Worm (Caenorhabditis elegans) whole organism, L1 larva: ENCODE results near the gene D1005.2.

Experiments used
- C04F5.9 ChIP-seq: sonication (generic microtip); optimal IDR thresholded peaks from 2 replicates; lab custom pipeline; 2016; ENCODE audit warnings: missing genetic modification characterization, missing compliant biosample characterization
- C16A3.4 ChIP-seq: fragments of 150-350 bp; optimal IDR thresholded peaks from 2 replicates; lab custom pipeline; 2014; ENCODE audit warnings: missing biosample characterization, missing genetic modification characterization
- C34B4.2 ChIP-seq: sonication (generic microtip); optimal IDR thresholded peaks from 2 replicates; lab custom pipeline; 2017; ENCODE audit warnings: mild to moderate bottlenecking, missing genetic modification characterization, missing compliant biosample characterization
- Y116A8C.19 ChIP-seq: sonication (generic microtip); optimal IDR thresholded peaks from 2 replicates; lab custom pipeline; 2016; ENCODE audit warnings: missing compliant biosample characterization, missing genetic modification characterization, borderline replicate concordance
- alr-1 ChIP-seq: fragments of 200-800 bp; sonication (Bioruptor generic); optimal IDR thresholded peaks from 2 replicates; lab custom pipeline; 2018; ENCODE audit warnings: borderline replicate concordance, mild to moderate bottlenecking, missing genetic modification characterization, missing compliant biosample characterization
- aly-2 ChIP-seq: fragments of 150-350 bp; optimal IDR thresholded peaks from 2 replicates; lab custom pipeline; 2014; ENCODE audit warnings: missing biosample characterization, missing genetic modification characterization
- blmp-1 ChIP-seq: fragments of 150-350 bp; optimal IDR thresholded peaks from 2 replicates; lab custom pipeline; 2014; ENCODE audit warnings: missing biosample characterization, missing genetic modification characterization
- ceh-63 ChIP-seq: fragments of 200-800 bp; sonication (Bioruptor generic); optimal IDR thresholded peaks from 2 replicates; lab custom pipeline; 2018; ENCODE audit warnings: mild to moderate bottlenecking, missing genetic modification characterization, missing compliant biosample characterization
- ceh-90 ChIP-seq: sonication (generic microtip); optimal IDR thresholded peaks from 2 replicates; lab custom pipeline; 2016; ENCODE audit warnings: missing genetic modification characterization, missing compliant biosample characterization
- ces-1 ChIP-seq: fragments of 150-350 bp; optimal IDR thresholded peaks from 2 replicates; lab custom pipeline; 2014; ENCODE audit warnings: missing biosample characterization, missing genetic modification reagents, missing genetic modification characterization
- dpl-1 ChIP-seq, 3 experiments: fragments of 150-350 bp in 2 of 3; sonication (generic microtip) in 1 of 3; optimal IDR thresholded peaks; 2 replicates each; lab custom pipeline; 2014 to 2017; ENCODE audit warnings: missing biosample characterization in 3 of 3, missing genetic modification characterization in 3 of 3, missing genetic modification reagents in 3 of 3
- dsc-1 ChIP-seq: sonication (generic microtip); optimal IDR thresholded peaks from 2 replicates; lab custom pipeline; 2016; ENCODE audit warnings: mild to moderate bottlenecking, missing genetic modification characterization, missing compliant biosample characterization
- efl-1 ChIP-seq, 4 experiments: fragments of 150-350 bp; optimal IDR thresholded peaks in 3 of 4; peaks in 1 of 4; 1 replicate in 1 of 4; 2 replicates in 3 of 4; lab custom pipeline; 2014; ENCODE audit warnings: missing biosample characterization in 2 of 4, missing genetic modification characterization in 2 of 4, missing genetic modification reagents in 2 of 4
- efl-3 ChIP-seq: fragments of 200-800 bp; sonication (Bioruptor generic); optimal IDR thresholded peaks from 2 replicates; lab custom pipeline; 2018; ENCODE audit warnings: mild to moderate bottlenecking, missing genetic modification characterization, missing compliant biosample characterization
- egl-13 ChIP-seq: sonication (generic microtip); optimal IDR thresholded peaks from 2 replicates; lab custom pipeline; 2016; ENCODE audit warnings: missing genotype, missing genetic modification reagents, missing genetic modification characterization, missing compliant biosample characterization
- fkh-10 ChIP-seq: sonication (generic microtip); optimal IDR thresholded peaks from 2 replicates; lab custom pipeline; 2017; ENCODE audit warnings: missing biosample characterization, missing genetic modification reagents, missing genetic modification characterization
- fos-1 ChIP-seq: fragments of 150-350 bp; optimal IDR thresholded peaks from 2 replicates; lab custom pipeline; 2014; ENCODE audit warnings: missing biosample characterization, missing genetic modification characterization
- hlh-17 ChIP-seq: fragments of 200-800 bp; sonication (Bioruptor generic); optimal IDR thresholded peaks from 2 replicates; lab custom pipeline; 2018; ENCODE audit warnings: missing genetic modification characterization, mild to moderate bottlenecking, missing compliant biosample characterization, moderate library complexity, borderline replicate concordance
- irx-1 ChIP-seq: sonication (generic microtip); optimal IDR thresholded peaks from 2 replicates; lab custom pipeline; 2016; ENCODE audit warnings: missing genetic modification characterization, missing compliant biosample characterization
- jun-1 ChIP-seq: fragments of 150-350 bp; optimal IDR thresholded peaks from 2 replicates; lab custom pipeline; 2014; ENCODE audit warnings: missing biosample characterization, missing genetic modification reagents, missing genetic modification characterization
- lin-15B ChIP-seq: fragments of 150-350 bp; sonication (generic microtip); optimal IDR thresholded peaks from 3 replicates; lab custom pipeline; 2014; ENCODE audit warnings: missing biosample characterization, missing genetic modification characterization
- lin-35 ChIP-seq, 2 experiments: fragments of 150-350 bp; optimal IDR thresholded peaks; 2 replicates each; lab custom pipeline; 2014; ENCODE audit warnings: missing biosample characterization in 2 of 2, missing genetic modification characterization in 2 of 2, missing genetic modification reagents in 2 of 2
- lin-39 ChIP-seq: fragments of 150-350 bp; optimal IDR thresholded peaks from 2 replicates; lab custom pipeline; 2014; ENCODE audit warnings: missing biosample characterization, missing genetic modification reagents, missing genetic modification characterization
- lir-3 ChIP-seq: sonication (generic microtip); optimal IDR thresholded peaks from 2 replicates; lab custom pipeline; 2016; ENCODE audit warnings: mild to moderate bottlenecking, missing genetic modification characterization, moderate library complexity, missing compliant biosample characterization; ENCODE audit not compliant: poor library complexity
- lsy-2 ChIP-seq, 2 experiments: fragments of 150-350 bp; optimal IDR thresholded peaks; 2 replicates each; lab custom pipeline; 2014; ENCODE audit warnings: missing biosample characterization in 2 of 2, missing genetic modification characterization in 2 of 2
- mab-9 ChIP-seq: fragments of 200-800 bp; sonication (Bioruptor generic); IDR thresholded peaks from 2 replicates; pipeline ENCODE4 v1.3.6; 2022; ENCODE audit warnings: missing genetic modification reagents, missing genetic modification characterization, missing compliant biosample characterization
- mef-2 ChIP-seq: fragments of 150-350 bp; optimal IDR thresholded peaks from 2 replicates; lab custom pipeline; 2014; ENCODE audit warnings: missing biosample characterization, missing genetic modification characterization
- mep-1 ChIP-seq: fragments of 150-350 bp; optimal IDR thresholded peaks from 2 replicates; lab custom pipeline; 2014; ENCODE audit warnings: missing biosample characterization, missing genetic modification characterization
- nhr-19 ChIP-seq: fragments of 200-800 bp; sonication (Bioruptor generic); conservative IDR thresholded peaks from 2 replicates; pipeline ENCODE4 v1.3.6; 2022; ENCODE audit warnings: missing genetic modification characterization, missing compliant biosample characterization
- nhr-20 ChIP-seq: sonication (generic microtip); optimal IDR thresholded peaks from 2 replicates; lab custom pipeline; 2016; ENCODE audit warnings: mild to moderate bottlenecking, missing genetic modification characterization, missing compliant biosample characterization
- nhr-28 ChIP-seq: fragments of 150-350 bp; optimal IDR thresholded peaks from 2 replicates; lab custom pipeline; 2014; ENCODE audit warnings: missing biosample characterization, missing genetic modification characterization
- nhr-71 ChIP-seq: sonication (generic microtip); optimal IDR thresholded peaks from 2 replicates; lab custom pipeline; 2016; ENCODE audit warnings: mild to moderate bottlenecking, missing genetic modification characterization, moderate library complexity, missing compliant biosample characterization
- nhr-76 ChIP-seq: sonication (generic microtip); optimal IDR thresholded peaks from 2 replicates; lab custom pipeline; 2017; ENCODE audit warnings: missing biosample characterization, missing genetic modification characterization
- nhr-85 ChIP-seq: sonication (generic microtip); peaks from one replicate; lab custom pipeline; 2016; ENCODE audit warnings: missing genetic modification characterization, inconsistent platforms, missing compliant biosample characterization
- pag-3 ChIP-seq: sonication (generic microtip); optimal IDR thresholded peaks from 2 replicates; lab custom pipeline; 2017; ENCODE audit warnings: missing genetic modification characterization, mild to moderate bottlenecking, missing compliant biosample characterization, antibody characterized with exemption, borderline replicate concordance; ENCODE audit not compliant: insufficient read depth
- rnt-1 ChIP-seq: sonication (generic microtip); optimal IDR thresholded peaks from 2 replicates; lab custom pipeline; 2016; ENCODE audit warnings: mild to moderate bottlenecking, missing genetic modification characterization, moderate library complexity, missing compliant biosample characterization
- skn-1 ChIP-seq: fragments of 150-350 bp; optimal IDR thresholded peaks from 2 replicates; lab custom pipeline; 2014; ENCODE audit warnings: missing biosample characterization, missing genetic modification characterization
- snpc-4 ChIP-seq: fragments of 150-350 bp; optimal IDR thresholded peaks from 2 replicates; lab custom pipeline; 2014; ENCODE audit warnings: missing biosample characterization, missing genetic modification characterization
- snu-23 ChIP-seq: sonication (generic microtip); optimal IDR thresholded peaks from 2 replicates; lab custom pipeline; 2016; ENCODE audit warnings: missing genetic modification characterization, missing compliant biosample characterization
- sup-37 ChIP-seq: fragments of 200-800 bp; sonication (Bioruptor generic); optimal IDR thresholded peaks from 2 replicates; lab custom pipeline; 2018; ENCODE audit warnings: mild to moderate bottlenecking, missing genetic modification characterization, missing compliant biosample characterization
- swsn-7 ChIP-seq: sonication (generic microtip); optimal IDR thresholded peaks from 2 replicates; lab custom pipeline; 2016; ENCODE audit warnings: missing genetic modification characterization, missing compliant biosample characterization
- tbx-2 ChIP-seq: sonication (generic microtip); optimal IDR thresholded peaks from 2 replicates; lab custom pipeline; 2016; ENCODE audit warnings: missing genetic modification characterization, missing compliant biosample characterization
- unc-130 ChIP-seq: fragments of 150-350 bp; optimal IDR thresholded peaks from 2 replicates; lab custom pipeline; 2017; ENCODE audit warnings: missing biosample characterization, missing genetic modification characterization, inconsistent platforms
- unc-30 ChIP-seq: sonication (generic microtip); optimal IDR thresholded peaks from 2 replicates; lab custom pipeline; 2017; ENCODE audit warnings: missing biosample characterization, missing genetic modification characterization
- unc-86 ChIP-seq: sonication (generic microtip); optimal IDR thresholded peaks from 2 replicates; lab custom pipeline; 2016; ENCODE audit warnings: missing genetic modification characterization, missing compliant biosample characterization
- unc-98 ChIP-seq: fragments of 200-800 bp; sonication (Bioruptor generic); IDR thresholded peaks from 2 replicates; pipeline ENCODE4 v1.3.6; 2022; ENCODE audit warnings: missing genetic modification characterization, missing compliant biosample characterization
- xbp-1 ChIP-seq: sonication (generic microtip); optimal IDR thresholded peaks from 2 replicates; lab custom pipeline; 2016; ENCODE audit warnings: missing genetic modification characterization, missing compliant biosample characterization
- zip-4 ChIP-seq: fragments of 200-800 bp; sonication (Bioruptor generic); optimal IDR thresholded peaks from 2 replicates; lab custom pipeline; 2018; ENCODE audit warnings: mild to moderate bottlenecking, missing genetic modification characterization, moderate library complexity, missing compliant biosample characterization
- ztf-4 ChIP-seq: fragments of 150-350 bp; optimal IDR thresholded peaks from 2 replicates; lab custom pipeline; 2014; ENCODE audit warnings: missing biosample characterization, missing genetic modification characterization

Gene D1005.2

ce11 chrX:1454385-1454784 is 4.4 kb upstream of the D1005.2 start (continued):
- peak; percentile 82 for TF ChIP-seq nhr-19
- peak; percentile 100 for TF ChIP-seq jun-1 (tag; lab: Kevin White, UChicago)
- TF ChIP-seq ceh-63 (GFP tag; lab: Kevin White, UChicago), result no peak
- no peak for TF ChIP-seq unc-30 (tag; lab: Kevin White, UChicago)
- peak; percentile 2 for TF ChIP-seq lin-39
- TF ChIP-seq mef-2, result peak; percentile 70
- no peak for TF ChIP-seq nhr-28 (tag; lab: Kevin White, UChicago)
- peak; percentile 66 for TF ChIP-seq blmp-1
- TF ChIP-seq fkh-10 (GFP tag; lab: Kevin White, UChicago), result peak; percentile 67
- TF ChIP-seq nhr-71 (tag; lab: Kevin White, UChicago), result peak; percentile 95
- peak; percentile 93 for TF ChIP-seq nhr-20 (tag; lab: Kevin White, UChicago)
- peak; percentile 69 for TF ChIP-seq egl-13 (tag; lab: Kevin White, UChicago)
- peak; percentile 78 for TF ChIP-seq unc-86 (tag; lab: Kevin White, UChicago)
- TF ChIP-seq xbp-1, result peak; percentile 90
- no peak for TF ChIP-seq C34B4.2 (tag; lab: Kevin White, UChicago)
- peak; percentile 46 for TF ChIP-seq aly-2 (tag; lab: Kevin White, UChicago)
- TF ChIP-seq mab-9 (GFP tag; lab: Robert Waterston, UW), result no peak; the same call in 1 of the 2 replicates
- no peak for TF ChIP-seq pag-3 (tag; lab: Kevin White, UChicago)
- TF ChIP-seq unc-130 (tag; lab: Kevin White, UChicago), result no peak
- TF ChIP-seq C04F5.9 (tag; lab: Kevin White, UChicago), result peak; percentile 32
- TF ChIP-seq lir-3 (tag; lab: Kevin White, UChicago), result no peak
- TF ChIP-seq mep-1, result peak; percentile 84
- no peak for TF ChIP-seq ceh-90 (tag; lab: Kevin White, UChicago)
- TF ChIP-seq Y116A8C.19, result no peak
- TF ChIP-seq rnt-1, result peak; percentile 78
- TF ChIP-seq dsc-1 (tag; lab: Kevin White, UChicago), result peak; percentile 67
- TF ChIP-seq hlh-17, result no peak
- TF ChIP-seq alr-1 (tag; lab: Kevin White, UChicago), result no peak
- peak; percentile 85 for TF ChIP-seq C16A3.4 (tag; lab: Kevin White, UChicago)
- peak; percentile 100 for TF ChIP-seq fos-1 (tag; lab: Kevin White, UChicago)
- TF ChIP-seq snpc-4, result peak; percentile 65

DNA sequence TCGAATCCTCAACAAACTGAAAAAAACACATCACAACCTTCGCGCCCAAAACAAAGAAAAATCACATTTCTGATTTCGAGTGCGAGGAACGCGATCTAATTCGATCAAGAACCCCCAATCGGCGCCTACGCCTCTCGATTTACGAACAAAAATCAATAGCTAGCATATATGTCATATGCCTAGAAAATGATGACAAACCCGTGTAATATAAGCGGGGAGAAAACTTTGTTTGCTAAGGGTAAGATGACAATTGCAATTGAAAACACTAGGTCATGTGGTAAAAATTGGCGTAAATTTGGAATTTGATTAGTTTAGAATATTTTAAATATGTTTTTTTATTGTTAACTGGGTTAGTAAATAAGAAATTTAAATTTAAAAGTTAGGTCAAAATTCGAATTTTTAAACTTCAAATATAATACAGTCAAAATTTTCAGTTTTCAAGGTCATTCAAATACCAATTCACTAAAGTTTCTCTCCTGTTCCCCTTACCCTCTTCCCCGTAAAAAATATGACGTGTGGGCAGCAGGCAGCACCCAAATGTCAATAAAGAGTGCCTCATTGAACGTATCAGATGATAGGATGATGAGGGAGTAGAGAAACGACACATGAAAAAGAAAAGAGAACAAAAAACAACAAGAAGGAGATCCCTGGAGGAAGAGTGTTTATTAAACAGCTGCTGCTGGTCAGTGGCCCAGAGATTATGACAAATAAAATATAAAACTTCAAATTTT is 2.3 kb upstream of the D1005.2 start:
- peak; percentile 100 for TF ChIP-seq skn-1 (tag; lab: Kevin White, UChicago)
- peak; percentile 61 for TF ChIP-seq rnt-1
- TF ChIP-seq swsn-7 (tag; lab: Kevin White, UChicago), result peak; percentile 41
- peak; percentile 68 for TF ChIP-seq snu-23
- peak; percentile 48; the same call in 1 of the 2 replicates for TF ChIP-seq nhr-19
- no peak for TF ChIP-seq ces-1
- peak; percentile 79 for TF ChIP-seq nhr-71 (tag; lab: Kevin White, UChicago)
- peak; percentile 71 for TF ChIP-seq mep-1
- TF ChIP-seq nhr-85 (tag; lab: Kevin White, UChicago), result peak; percentile 87
- TF ChIP-seq fkh-10 (GFP tag; lab: Kevin White, UChicago), result no peak
- no peak for TF ChIP-seq lin-15B
- TF ChIP-seq zip-4 (GFP tag; lab: Kevin White, UChicago), result no peak
- TF ChIP-seq lir-3 (tag; lab: Kevin White, UChicago), result peak; percentile 26
- no peak for TF ChIP-seq unc-98 (GFP tag; lab: Robert Waterston, UW)
- TF ChIP-seq dpl-1 (GFP tag; optimal IDR thresholded peaks at IDR 0.05; lab: Kevin White, UChicago), result peak in 1 of 3 experiments; percentile 25
- TF ChIP-seq ztf-4, result peak; percentile 52
- TF ChIP-seq xbp-1, result peak; percentile 7
- no peak for TF ChIP-seq efl-3 (GFP tag; lab: Kevin White, UChicago)
- TF ChIP-seq irx-1 (tag; lab: Kevin White, UChicago), result peak; percentile 29
- TF ChIP-seq blmp-1, result peak; percentile 77
- TF ChIP-seq nhr-76 (tag; lab: Kevin White, UChicago), result no peak
- TF ChIP-seq snpc-4, result peak; percentile 30
- TF ChIP-seq lsy-2 (tag; optimal IDR thresholded peaks at IDR 0.05; lab: Kevin White, UChicago), result peak; percentile 30 to 69
- peak; percentile 68 for TF ChIP-seq C16A3.4 (tag; lab: Kevin White, UChicago)
- TF ChIP-seq tbx-2 (tag; lab: Kevin White, UChicago), result peak; percentile 49
- TF ChIP-seq nhr-20 (tag; lab: Kevin White, UChicago), result peak; percentile 74
- TF ChIP-seq sup-37, result no peak
- TF ChIP-seq lin-35 (GFP tag; optimal IDR thresholded peaks at IDR 0.05; lab: Kevin White, UChicago), result peak in 1 of 2 experiments; percentile 54
- peak in 1 of 2 experiments; percentile 2 for TF ChIP-seq efl-1 (optimal IDR thresholded peaks at IDR 0.05; lab: Kevin White, UChicago)
- TF ChIP-seq efl-1 (GFP tag; optimal IDR thresholded peaks at IDR 0.05 in 1 of 2; lab: Kevin White, UChicago), result no peak
